Worm (Caenorhabditis elegans) whole organism, young adult: ENCODE results near the gene T05B4.9.

ENCODE experiments used
- B0035.1 ChIP-seq: sonication (generic microtip); optimal IDR thresholded peaks from 2 replicates; lab custom pipeline; 2016; ENCODE audit warnings: missing genetic modification characterization, mild to moderate bottlenecking, missing compliant biosample characterization, missing genotype, missing genetic modification reagents
- C06A6.2 ChIP-seq: fragments of 200-800 bp; sonication (Bioruptor generic); conservative IDR thresholded peaks from 2 replicates; pipeline ENCODE4 v1.3.6; 2022; ENCODE audit warnings: missing genetic modification characterization, missing compliant biosample characterization
- D2030.7 ChIP-seq: fragments of 200-800 bp; sonication (Bioruptor generic); IDR thresholded peaks from 2 replicates; pipeline ENCODE4 v1.3.6; 2022; ENCODE audit warnings: missing genetic modification reagents, missing genetic modification characterization, missing compliant biosample characterization
- F37B4.10 ChIP-seq: fragments of 200-800 bp; sonication (Bioruptor generic); IDR thresholded peaks from 2 replicates; pipeline ENCODE4 v1.3.6; 2022; ENCODE audit warnings: missing genetic modification characterization, missing compliant biosample characterization
- F39B2.1 ChIP-seq: fragments of 200-800 bp; sonication (Bioruptor generic); IDR thresholded peaks from 2 replicates; pipeline ENCODE4 v1.3.6; 2022; ENCODE audit warnings: missing genetic modification reagents, missing genetic modification characterization, missing compliant biosample characterization
- F52B5.7 ChIP-seq: sonication (generic microtip); optimal IDR thresholded peaks from 2 replicates; lab custom pipeline; 2016; ENCODE audit warnings: mild to moderate bottlenecking, missing genetic modification characterization, missing compliant biosample characterization
- F55B11.4 ChIP-seq: sonication (generic microtip); optimal IDR thresholded peaks from 2 replicates; lab custom pipeline; 2016; ENCODE audit warnings: missing compliant biosample characterization, missing genetic modification characterization, borderline replicate concordance; ENCODE audit not compliant: insufficient read depth
- F57A8.1 ChIP-seq: fragments of 200-800 bp; sonication (Bioruptor generic); optimal IDR thresholded peaks from 2 replicates; lab custom pipeline; 2018; ENCODE audit warnings: mild to moderate bottlenecking, missing genetic modification characterization, moderate library complexity, missing compliant biosample characterization
- K11D2.4 ChIP-seq: fragments of 200-800 bp; sonication (Bioruptor generic); IDR thresholded peaks from 2 replicates; pipeline ENCODE4 v1.3.6; 2022; ENCODE audit warnings: missing genetic modification reagents, missing genetic modification characterization, missing compliant biosample characterization
- K12H6.12 ChIP-seq: fragments of 200-800 bp; sonication (Bioruptor generic); optimal IDR thresholded peaks from 2 replicates; lab custom pipeline; 2018; ENCODE audit warnings: mild to moderate bottlenecking, missing genetic modification characterization, missing compliant biosample characterization
- T26A5.8 ChIP-seq: sonication (generic microtip); optimal IDR thresholded peaks from 2 replicates; lab custom pipeline; 2016; ENCODE audit warnings: missing genetic modification characterization, missing compliant biosample characterization
- Y53F4B.3 ChIP-seq: fragments of 200-800 bp; sonication (Bioruptor generic); IDR thresholded peaks from 2 replicates; pipeline ENCODE4 v1.3.6; 2022; ENCODE audit warnings: missing genetic modification reagents, missing genetic modification characterization, missing compliant biosample characterization
- Y56A3A.18 ChIP-seq: fragments of 200-800 bp; sonication (Bioruptor generic); IDR thresholded peaks from 2 replicates; pipeline ENCODE4 v1.3.6; 2022; ENCODE audit warnings: missing genetic modification reagents, missing genetic modification characterization, missing compliant biosample characterization
- Y67H2A.10 ChIP-seq: fragments of 200-800 bp; sonication (Bioruptor generic); conservative IDR thresholded peaks from 2 replicates; pipeline ENCODE4 v1.3.6; 2022; ENCODE audit warnings: missing genetic modification reagents, missing genetic modification characterization, missing compliant biosample characterization
- Y79H2A.3 ChIP-seq: fragments of 200-800 bp; sonication (Bioruptor generic); conservative IDR thresholded peaks from 2 replicates; pipeline ENCODE4 v1.3.6; 2022; ENCODE audit warnings: missing genetic modification reagents, missing genetic modification characterization, missing compliant biosample characterization
- ZK185.1 ChIP-seq: sonication (generic microtip); optimal IDR thresholded peaks from 2 replicates; lab custom pipeline; 2016; ENCODE audit warnings: mild to moderate bottlenecking, missing genetic modification characterization, missing compliant biosample characterization; ENCODE audit not compliant: poor library complexity, severe bottlenecking
- aptf-3 ChIP-seq: fragments of 200-800 bp; sonication (Bioruptor generic); IDR thresholded peaks from 2 replicates; pipeline ENCODE4 v1.3.6; 2022; ENCODE audit warnings: missing genetic modification characterization, missing compliant biosample characterization
- atf-7 ChIP-seq: sonication (generic microtip); optimal IDR thresholded peaks from 2 replicates; lab custom pipeline; 2017; ENCODE audit warnings: mild to moderate bottlenecking, missing genetic modification characterization, missing compliant biosample characterization
- ccch-3 ChIP-seq: fragments of 200-800 bp; sonication (Bioruptor generic); optimal IDR thresholded peaks from 2 replicates; lab custom pipeline; 2018; ENCODE audit warnings: mild to moderate bottlenecking, missing genetic modification characterization, missing compliant biosample characterization
- ceh-79 ChIP-seq: sonication (generic microtip); optimal IDR thresholded peaks from 2 replicates; lab custom pipeline; 2017; ENCODE audit warnings: mild to moderate bottlenecking, missing genetic modification characterization, missing compliant biosample characterization
- ceh-91 ChIP-seq: fragments of 200-800 bp; sonication (Bioruptor generic); IDR thresholded peaks from 2 replicates; pipeline ENCODE4 v1.3.6; 2022; ENCODE audit warnings: missing genetic modification reagents, missing genetic modification characterization, missing compliant biosample characterization
- dpff-1 ChIP-seq: sonication (generic microtip); optimal IDR thresholded peaks from 2 replicates; lab custom pipeline; 2017; ENCODE audit warnings: mild to moderate bottlenecking, missing genetic modification characterization, missing compliant biosample characterization
- dpl-1 ChIP-seq: fragments of 150-350 bp; optimal IDR thresholded peaks from 2 replicates; lab custom pipeline; 2014; ENCODE audit warnings: missing biosample characterization, missing genetic modification reagents, missing genetic modification characterization
- egl-44 ChIP-seq: fragments of 200-800 bp; sonication (Bioruptor generic); IDR thresholded peaks from 2 replicates; pipeline ENCODE4 v1.3.6; 2022; ENCODE audit warnings: missing genetic modification reagents, missing genetic modification characterization, missing compliant biosample characterization
- egrh-3 ChIP-seq: fragments of 200-800 bp; sonication (Bioruptor generic); IDR thresholded peaks from 2 replicates; pipeline ENCODE4 v1.3.6; 2022; ENCODE audit warnings: missing genetic modification reagents, missing genetic modification characterization, missing compliant biosample characterization
- gei-17 ChIP-seq: fragments of 200-800 bp; sonication (Bioruptor generic); optimal IDR thresholded peaks from 2 replicates; lab custom pipeline; 2018; ENCODE audit warnings: mild to moderate bottlenecking, missing genetic modification characterization, missing compliant biosample characterization
- hsf-1 ChIP-seq: fragments of 200-800 bp; sonication (Bioruptor generic); IDR thresholded peaks from 2 replicates; pipeline ENCODE4 v1.3.6; 2022; ENCODE audit warnings: missing genetic modification reagents, missing genetic modification characterization, missing compliant biosample characterization
- lag-1 ChIP-seq: fragments of 200-800 bp; sonication (Bioruptor generic); IDR thresholded peaks from 2 replicates; pipeline ENCODE4 v1.3.6; 2022; ENCODE audit warnings: missing genetic modification reagents, missing genetic modification characterization, missing compliant biosample characterization
- lin-40 ChIP-seq: sonication (generic microtip); optimal IDR thresholded peaks from 2 replicates; lab custom pipeline; 2016; ENCODE audit warnings: missing genetic modification characterization, mild to moderate bottlenecking, missing compliant biosample characterization, missing genotype, missing genetic modification reagents
- madf-3 ChIP-seq: fragments of 200-800 bp; sonication (Bioruptor generic); IDR thresholded peaks from 2 replicates; pipeline ENCODE4 v1.3.6; 2022; ENCODE audit warnings: missing genetic modification reagents, missing genetic modification characterization, missing compliant biosample characterization
- mel-28 ChIP-seq: sonication (generic microtip); optimal IDR thresholded peaks from 2 replicates; lab custom pipeline; 2016; ENCODE audit warnings: borderline replicate concordance, mild to moderate bottlenecking, missing genetic modification characterization, missing compliant biosample characterization
- nhr-179 ChIP-seq: sonication (generic microtip); optimal IDR thresholded peaks from 2 replicates; lab custom pipeline; 2016; ENCODE audit warnings: mild to moderate bottlenecking, missing genetic modification characterization, missing compliant biosample characterization
- nhr-27 ChIP-seq: fragments of 200-800 bp; sonication (Bioruptor generic); optimal IDR thresholded peaks from 2 replicates; lab custom pipeline; 2018; ENCODE audit warnings: mild to moderate bottlenecking, missing genetic modification characterization, moderate library complexity, missing compliant biosample characterization
- nhr-90 ChIP-seq: sonication (generic microtip); optimal IDR thresholded peaks from 2 replicates; lab custom pipeline; 2016; ENCODE audit warnings: missing genotype, mild to moderate bottlenecking, missing genetic modification characterization, missing compliant biosample characterization
- pbrm-1 ChIP-seq: fragments of 200-800 bp; sonication (Bioruptor generic); IDR thresholded peaks from 2 replicates; pipeline ENCODE4 v1.3.6; 2022; ENCODE audit warnings: missing genetic modification reagents, missing genetic modification characterization, missing compliant biosample characterization
- rcor-1 ChIP-seq: fragments of 200-800 bp; sonication (Bioruptor generic); IDR thresholded peaks from 2 replicates; pipeline ENCODE4 v1.3.6; 2022; ENCODE audit warnings: missing genetic modification reagents, missing genetic modification characterization, missing compliant biosample characterization
- rec-8 ChIP-seq, 2 experiments: sonication (generic microtip); optimal IDR thresholded peaks; 2 replicates each; lab custom pipeline; 2016; ENCODE audit warnings: mild to moderate bottlenecking in 2 of 2, missing genetic modification characterization in 2 of 2, missing genetic modification reagents in 2 of 2, missing genotype in 2 of 2, missing biosample characterization in 1 of 2, missing compliant biosample characterization in 1 of 2, moderate library complexity in 1 of 2
- repo-1 ChIP-seq: sonication (generic microtip); optimal IDR thresholded peaks from 2 replicates; lab custom pipeline; 2017; ENCODE audit warnings: mild to moderate bottlenecking, missing genetic modification characterization, missing compliant biosample characterization
- snpc-1.3 ChIP-seq: sonication (generic microtip); optimal IDR thresholded peaks from 2 replicates; lab custom pipeline; 2017; ENCODE audit warnings: missing genetic modification characterization, mild to moderate bottlenecking, missing compliant biosample characterization, antibody characterized with exemption, moderate library complexity, missing genotype, missing genetic modification reagents; ENCODE audit not compliant: insufficient read depth
- snpc-3.4 ChIP-seq: sonication (generic microtip); optimal IDR thresholded peaks from 2 replicates; lab custom pipeline; 2017; ENCODE audit warnings: missing genetic modification characterization, mild to moderate bottlenecking, missing compliant biosample characterization, antibody characterized with exemption, moderate library complexity, missing genotype, missing genetic modification reagents
- snpc-4 ChIP-seq, 5 experiments: fragments of 150-350 bp in 1 of 5; sonication (generic microtip) in 4 of 5; optimal IDR thresholded peaks; 2 replicates each; lab custom pipeline; 2014 to 2018; ENCODE audit warnings: missing genetic modification characterization in 5 of 5, missing biosample characterization in 3 of 5, antibody characterized with exemption in 2 of 5, mild to moderate bottlenecking in 2 of 5, missing compliant biosample characterization in 2 of 5, missing genotype in 2 of 5, moderate library complexity in 2 of 5, missing genetic modification reagents in 1 of 5
- unc-62 ChIP-seq: fragments of 150-350 bp; optimal IDR thresholded peaks from 2 replicates; lab custom pipeline; 2014; ENCODE audit warnings: missing biosample characterization, missing genetic modification reagents, missing genetic modification characterization
- zfh-2 ChIP-seq: fragments of 200-800 bp; sonication (Bioruptor generic); conservative IDR thresholded peaks from 2 replicates; pipeline ENCODE4 v1.3.6; 2022; ENCODE audit warnings: missing genetic modification reagents, missing genetic modification characterization, missing compliant biosample characterization
- ztf-26 ChIP-seq: sonication (generic microtip); optimal IDR thresholded peaks from 2 replicates; lab custom pipeline; 2017; ENCODE audit warnings: missing genetic modification characterization, missing compliant biosample characterization
- ztf-6 ChIP-seq: fragments of 200-800 bp; sonication (Bioruptor generic); IDR thresholded peaks from 2 replicates; pipeline ENCODE4 v1.3.6; 2022; ENCODE audit warnings: missing genetic modification reagents, missing genetic modification characterization, missing compliant biosample characterization

T05B4.9 gene

ce11 chrV:4131471-4131939 is 13.3 kb upstream of the T05B4.9 start, which contains the start of gene nhr-57 (continued):
- no peak for TF ChIP-seq F52B5.7 (tag; lab: Kevin White, UChicago)
- TF ChIP-seq egl-44 (GFP tag; lab: Robert Waterston, UW), result no peak
- TF ChIP-seq ceh-79 (tag; lab: Kevin White, UChicago), result no peak
- no peak for TF ChIP-seq Y56A3A.18 (GFP tag; lab: Robert Waterston, UW)
- TF ChIP-seq nhr-27 (tag; lab: Kevin White, UChicago), result no peak
- no peak for TF ChIP-seq madf-3 (GFP tag; lab: Robert Waterston, UW)
- no peak for TF ChIP-seq K12H6.12 (tag; lab: Kevin White, UChicago)
- no peak for TF ChIP-seq F37B4.10 (GFP tag; lab: Robert Waterston, UW)
- TF ChIP-seq egrh-3, result no peak
- TF ChIP-seq K11D2.4 (GFP tag; lab: Robert Waterston, UW), result no peak
- TF ChIP-seq ceh-91 (GFP tag; lab: Robert Waterston, UW), result no peak
- peak; percentile 16 for TF ChIP-seq unc-62 (GFP tag; lab: Kevin White, UChicago)
- TF ChIP-seq ztf-6 (GFP tag; lab: Robert Waterston, UW), result no peak
- TF ChIP-seq rcor-1 (GFP tag; lab: Robert Waterston, UW), result no peak
- TF ChIP-seq ccch-3 (GFP tag; lab: Kevin White, UChicago), result no peak
- TF ChIP-seq Y79H2A.3, result no peak
- TF ChIP-seq ztf-26 (tag; lab: Kevin White, UChicago), result peak; percentile 25
- TF ChIP-seq snpc-3.4, result no peak
- TF ChIP-seq F55B11.4, result no peak
- no peak for TF ChIP-seq rec-8 (tag; optimal IDR thresholded peaks at IDR 0.05; lab: Kevin White, UChicago)
- TF ChIP-seq F57A8.1 (GFP tag; lab: Kevin White, UChicago), result no peak
- TF ChIP-seq B0035.1 (tag; lab: Kevin White, UChicago), result no peak
- TF ChIP-seq hsf-1 (GFP tag; lab: Robert Waterston, UW), result no peak
- no peak for TF ChIP-seq gei-17
- no peak for TF ChIP-seq D2030.7 (GFP tag; lab: Robert Waterston, UW)
- TF ChIP-seq dpl-1, result no peak
- TF ChIP-seq snpc-4 (GFP tag; optimal IDR thresholded peaks at IDR 0.05; lab: Kevin White, UChicago), result no peak
- TF ChIP-seq snpc-4 (tag; optimal IDR thresholded peaks at IDR 0.05; lab: Kevin White, UChicago), result peak in 1 of 4 experiments; percentile 2
- no peak for TF ChIP-seq nhr-179
- TF ChIP-seq zfh-2 (GFP tag; lab: Robert Waterston, UW), result no peak
- TF ChIP-seq aptf-3 (GFP tag; lab: Robert Waterston, UW), result no peak
- no peak for TF ChIP-seq nhr-90 (tag; lab: Kevin White, UChicago)
- TF ChIP-seq F39B2.1, result no peak
- no peak for TF ChIP-seq Y53F4B.3
- TF ChIP-seq atf-7 (tag; lab: Kevin White, UChicago), result peak; percentile 60
- no peak for TF ChIP-seq lag-1 (GFP tag; lab: Robert Waterston, UW)
- TF ChIP-seq ZK185.1 (tag; lab: Kevin White, UChicago), result no peak
- no peak for TF ChIP-seq mel-28 (tag; lab: Kevin White, UChicago)
- TF ChIP-seq C06A6.2, result no peak
- TF ChIP-seq lin-40, result peak; percentile 77
- no peak for TF ChIP-seq T26A5.8 (tag; lab: Kevin White, UChicago)
- no peak for TF ChIP-seq dpff-1 (tag; lab: Kevin White, UChicago)
- no peak for TF ChIP-seq repo-1
- TF ChIP-seq pbrm-1, result no peak; the same call in 1 of the 2 replicates
- no peak for TF ChIP-seq Y67H2A.10 (GFP tag; lab: Robert Waterston, UW)
- TF ChIP-seq snpc-1.3, result no peak
- TF ChIP-seq, all 124 proteins: peak for 19
